Fruit fly (Drosophila melanogaster) whole organism, embryonic: ENCODE data around the gene Rab3-GEF.
A peak's percentile ranks its signal among the peaks of the same experiment; 100 is the strongest.

Source experiments
- Blimp-1 ChIP-seq: fragments of 200-800 bp; sonication (Bioruptor generic); optimal IDR thresholded peaks from 3 replicates; lab custom pipeline; 2018; ENCODE audit warnings: missing biosample characterization, missing genetic modification characterization, mild to moderate bottlenecking, moderate library complexity, missing genetic modification reagents
- CG10321 ChIP-seq: fragments of 200-800 bp; sonication (Bioruptor generic); IDR thresholded peaks from 2 replicates; pipeline ENCODE4 v1.3.6; 2022; ENCODE audit warnings: missing biosample characterization, missing genetic modification characterization
- CG11723 ChIP-seq: fragments of 200-800 bp; sonication (Bioruptor generic); optimal IDR thresholded peaks from 2 replicates; lab custom pipeline; 2017; ENCODE audit warnings: missing biosample characterization, mild to moderate bottlenecking, missing genetic modification characterization
- CG18011 ChIP-seq: fragments of 200-800 bp; sonication (Bioruptor generic); optimal IDR thresholded peaks from 2 replicates; lab custom pipeline; 2017; ENCODE audit warnings: missing biosample characterization, missing genetic modification characterization, mild to moderate bottlenecking, moderate library complexity, missing genotype
- CG1832 ChIP-seq: fragments of 200-800 bp; sonication (Bioruptor generic); optimal IDR thresholded peaks from 2 replicates; lab custom pipeline; 2017; ENCODE audit warnings: missing biosample characterization, mild to moderate bottlenecking, missing genetic modification characterization, inconsistent platforms
- CG2129 ChIP-seq: fragments of 200-800 bp; sonication (Bioruptor generic); IDR thresholded peaks from 2 replicates; pipeline ENCODE4 v1.3.6; 2022; ENCODE audit warnings: missing biosample characterization, missing genetic modification characterization; ENCODE audit not compliant: partially characterized antibody
- CG31365 ChIP-seq: fragments of 200-800 bp; sonication (Bioruptor generic); optimal IDR thresholded peaks from 2 replicates; lab custom pipeline; 2018; ENCODE audit warnings: missing biosample characterization, mild to moderate bottlenecking, missing genetic modification characterization
- CG3163 ChIP-seq: fragments of 200-800 bp; sonication (Bioruptor generic); optimal IDR thresholded peaks from 3 replicates; lab custom pipeline; 2016; ENCODE audit warnings: missing biosample characterization, missing genetic modification characterization
- CG32767 ChIP-seq: fragments of 200-800 bp; sonication (Bioruptor generic); IDR thresholded peaks from 2 replicates; pipeline ENCODE4 v1.3.6; 2022; ENCODE audit warnings: missing biosample characterization, missing genetic modification characterization
- CG3838 ChIP-seq: fragments of 200-800 bp; sonication (Bioruptor generic); optimal IDR thresholded peaks from 3 replicates; lab custom pipeline; 2016; ENCODE audit warnings: missing biosample characterization, missing genetic modification characterization
- CG3847 ChIP-seq: fragments of 200-800 bp; sonication (Bioruptor generic); IDR thresholded peaks from 2 replicates; pipeline ENCODE4 v1.3.6; 2022; ENCODE audit warnings: missing biosample characterization, missing genetic modification characterization
- CG4820 ChIP-seq: fragments of 200-800 bp; sonication (Bioruptor generic); optimal IDR thresholded peaks from 3 replicates; lab custom pipeline; 2016; ENCODE audit warnings: missing biosample characterization, missing genetic modification characterization
- CG4854 ChIP-seq: fragments of 200-800 bp; sonication (Bioruptor generic); optimal IDR thresholded peaks from 2 replicates; lab custom pipeline; 2016; ENCODE audit warnings: missing biosample characterization, missing genetic modification characterization, inconsistent platforms
- CG8290 ChIP-seq, 3 experiments: fragments of 200-800 bp; sonication (Bioruptor generic); optimal IDR thresholded peaks; 2 replicates each; lab custom pipeline; 2016 to 2019; ENCODE audit warnings: missing biosample characterization in 3 of 3, missing genetic modification characterization in 3 of 3, mild to moderate bottlenecking in 2 of 3, moderate library complexity in 1 of 3
- Eip74EF ChIP-seq, 2 experiments: fragments of 200-800 bp in 1 of 2; fragments of >200 bp in 1 of 2; sonication (Bioruptor generic) in 1 of 2; optimal IDR thresholded peaks; 2 replicates each; lab custom pipeline; 2017 to 2019; ENCODE audit warnings: missing biosample characterization in 2 of 2, missing genetic modification characterization in 2 of 2, mild to moderate bottlenecking in 1 of 2, moderate library complexity in 1 of 2
- Gsc ChIP-seq: fragments of 200-800 bp; sonication (Bioruptor generic); IDR thresholded peaks from 2 replicates; pipeline ENCODE4 v1.3.6; 2022; ENCODE audit warnings: missing biosample characterization, missing genetic modification characterization
- HmgD ChIP-seq: fragments of 200-800 bp; sonication (Bioruptor generic); optimal IDR thresholded peaks from 3 replicates; lab custom pipeline; 2016; ENCODE audit warnings: missing biosample characterization, missing genetic modification characterization
- HmgZ ChIP-seq: fragments of 200-800 bp; sonication (Bioruptor generic); optimal IDR thresholded peaks from 2 replicates; lab custom pipeline; 2018; ENCODE audit warnings: missing biosample characterization, mild to moderate bottlenecking, missing genetic modification characterization
- Hr78 ChIP-seq, 2 experiments: fragments of 200-800 bp in 1 of 2; fragments of >200 bp in 1 of 2; sonication (Bioruptor generic) in 1 of 2; optimal IDR thresholded peaks; 2 replicates each; lab custom pipeline; 2017 to 2019; ENCODE audit warnings: missing biosample characterization in 2 of 2, missing genetic modification characterization in 2 of 2, mild to moderate bottlenecking in 1 of 2, moderate library complexity in 1 of 2
- Max ChIP-seq: fragments of 200-800 bp; sonication (Bioruptor generic); optimal IDR thresholded peaks from 2 replicates; lab custom pipeline; 2016; ENCODE audit warnings: missing biosample characterization, mild to moderate bottlenecking, missing genetic modification characterization
- Trl ChIP-seq, 3 experiments: fragments of >200 bp in 2 of 3; fragments of 200-800 bp in 1 of 3; sonication (Bioruptor generic) in 1 of 3; optimal IDR thresholded peaks; 2 replicates in 1 of 3; 3 replicates in 2 of 3; lab custom pipeline; 2016 to 2017; ENCODE audit warnings: missing biosample characterization in 1 of 3, missing genetic modification characterization in 1 of 3
- Xbp1 ChIP-seq: fragments of 200-800 bp; sonication (Bioruptor generic); optimal IDR thresholded peaks from 3 replicates; lab custom pipeline; 2016; ENCODE audit warnings: missing biosample characterization, mild to moderate bottlenecking, missing genetic modification characterization
- al ChIP-seq: fragments of 200-800 bp; sonication (Bioruptor generic); IDR thresholded peaks from 2 replicates; pipeline ENCODE4 v1.3.6; 2022; ENCODE audit warnings: missing biosample characterization, missing genetic modification characterization
- ash1 ChIP-seq: fragments of 200-800 bp; sonication (Bioruptor generic); optimal IDR thresholded peaks from 2 replicates; lab custom pipeline; 2018; ENCODE audit warnings: missing biosample characterization, mild to moderate bottlenecking, missing genetic modification characterization
- cg ChIP-seq: fragments of 200-800 bp; sonication (Bioruptor generic); optimal IDR thresholded peaks from 3 replicates; lab custom pipeline; 2019; ENCODE audit warnings: missing biosample characterization, mild to moderate bottlenecking, missing genetic modification characterization, moderate library complexity
- crol ChIP-seq: fragments of 200-800 bp; sonication (Bioruptor generic); IDR thresholded peaks from 2 replicates; pipeline ENCODE4 v1.3.6; 2022; ENCODE audit warnings: missing biosample characterization, missing genetic modification characterization
- ems ChIP-seq: fragments of 200-800 bp; sonication (Bioruptor generic); optimal IDR thresholded peaks from 3 replicates; lab custom pipeline; 2016; ENCODE audit warnings: missing biosample characterization, missing genetic modification characterization
- nerfin-2 ChIP-seq: fragments of 200-800 bp; sonication (Bioruptor generic); IDR thresholded peaks from 2 replicates; pipeline ENCODE4 v1.3.6; 2022; ENCODE audit warnings: missing biosample characterization, missing genetic modification characterization; ENCODE audit not compliant: partially characterized antibody
- oc ChIP-seq: fragments of 200-800 bp; sonication (Bioruptor generic); optimal IDR thresholded peaks from 2 replicates; lab custom pipeline; 2018; ENCODE audit warnings: missing biosample characterization, mild to moderate bottlenecking, missing genetic modification characterization, moderate library complexity
- otp ChIP-seq: fragments of 200-800 bp; sonication (Bioruptor generic); IDR thresholded peaks from 3 replicates; pipeline ENCODE4, ENCODE4 v1.3.6; 2022; ENCODE audit warnings: missing biosample characterization, missing genetic modification characterization
- p53 ChIP-seq: fragments of 200-800 bp; sonication (Bioruptor generic); optimal IDR thresholded peaks from 2 replicates; lab custom pipeline; 2016; ENCODE audit warnings: missing biosample characterization, missing genetic modification characterization
- pros ChIP-seq: fragments of 200-800 bp; sonication (Bioruptor generic); optimal IDR thresholded peaks from 3 replicates; lab custom pipeline; 2019; ENCODE audit warnings: missing biosample characterization, mild to moderate bottlenecking, missing genetic modification characterization, moderate library complexity
- scrt ChIP-seq: fragments of 200-800 bp; sonication (Bioruptor generic); optimal IDR thresholded peaks from 2 replicates; lab custom pipeline; 2018; ENCODE audit warnings: missing biosample characterization, mild to moderate bottlenecking, missing genetic modification characterization, moderate library complexity
- trem ChIP-seq: fragments of 200-800 bp; optimal IDR thresholded peaks from 3 replicates; lab custom pipeline; 2019; ENCODE audit warnings: missing biosample characterization, mild to moderate bottlenecking, missing genetic modification characterization, moderate library complexity
- trh ChIP-seq: fragments of 200-800 bp; sonication (Bioruptor generic); optimal IDR thresholded peaks from 2 replicates; lab custom pipeline; 2016; ENCODE audit warnings: missing biosample characterization, missing genetic modification characterization
- wek ChIP-seq: fragments of 200-800 bp; sonication (Bioruptor generic); optimal IDR thresholded peaks from 3 replicates; lab custom pipeline; 2018; ENCODE audit warnings: missing biosample characterization, mild to moderate bottlenecking, missing genetic modification characterization, moderate library complexity

Gene Rab3-GEF

DNA sequence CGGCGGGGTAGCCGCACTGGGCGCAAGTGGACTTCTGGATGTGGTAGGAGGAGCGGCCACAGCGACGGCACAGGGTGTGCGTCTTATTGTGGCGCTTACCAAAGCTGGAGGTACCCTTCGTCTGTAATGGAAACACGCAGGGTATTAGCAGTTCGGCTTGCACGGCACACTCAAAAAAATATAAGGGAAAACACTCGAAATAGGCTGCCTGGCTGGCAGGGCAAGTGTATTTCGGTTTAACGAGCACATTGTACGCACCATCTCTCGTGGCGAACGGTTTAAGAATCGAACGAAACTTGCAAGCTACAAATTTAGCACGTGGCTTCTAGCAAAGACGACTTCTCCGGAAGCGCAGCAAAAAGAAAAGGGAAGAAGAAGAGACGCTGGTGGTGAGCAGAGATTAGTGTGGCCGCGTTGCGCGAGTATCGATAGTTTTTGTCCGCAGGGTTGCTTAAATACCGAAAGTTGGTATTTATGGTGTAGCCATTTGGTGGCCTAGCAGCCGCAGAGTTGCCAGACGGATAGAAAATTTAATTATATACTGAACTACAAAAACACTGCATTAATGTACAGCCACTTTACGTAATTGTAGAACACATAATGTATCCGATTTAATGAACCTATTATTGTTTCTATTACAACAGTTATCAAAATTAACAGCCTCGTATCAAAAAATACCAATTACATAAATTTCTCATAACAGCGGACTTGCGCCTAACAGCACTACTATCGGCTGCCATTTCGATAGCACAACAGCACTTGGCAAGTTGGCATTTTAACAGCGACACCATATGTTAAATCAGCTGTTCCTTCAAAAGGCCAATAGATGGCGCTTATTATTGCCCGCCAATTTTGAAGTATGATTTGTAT is 49.7 kb downstream of the Rab3-GEF start, which contains the start of gene RpL37-1 (continued):
- peak; percentile 56 for TF ChIP-seq p53 (GFP tag; lab: Kevin White, UChicago)
- peak; percentile 80 for TF ChIP-seq Max (GFP tag; lab: Kevin White, UChicago)
- TF ChIP-seq trem (tag; lab: Kevin White, UChicago) = peak; percentile 68
- peak; percentile 60 for TF ChIP-seq al (GFP tag; lab: Robert Waterston, UW)
- peak; percentile 68; the same call in 2 of the 3 replicates for TF ChIP-seq otp (GFP tag; lab: Robert Waterston, UW)
- peak in 1 of 2 experiments; percentile 29 for TF ChIP-seq Eip74EF (GFP tag; optimal IDR thresholded peaks at IDR 0.05; lab: Kevin White, UChicago)
- TF ChIP-seq CG31365 (tag; lab: Kevin White, UChicago) = peak; percentile 42
- no peak for TF ChIP-seq CG4820 (GFP tag; lab: Kevin White, UChicago)
- TF ChIP-seq ash1 (GFP tag; lab: Kevin White, UChicago) = peak; percentile 42
- peak; percentile 60 for TF ChIP-seq CG2129
- TF ChIP-seq CG8290 (GFP tag; optimal IDR thresholded peaks at IDR 0.05; lab: Kevin White, UChicago) = peak; percentile 32
- peak; percentile 48 to 66 for TF ChIP-seq CG8290 (tag; optimal IDR thresholded peaks at IDR 0.05; lab: Kevin White, UChicago)
- peak; percentile 68 for TF ChIP-seq HmgD (GFP tag; lab: Kevin White, UChicago)
- TF ChIP-seq scrt (GFP tag; lab: Kevin White, UChicago) = peak; percentile 70
- peak; percentile 18 for TF ChIP-seq HmgZ (tag; lab: Kevin White, UChicago)
- peak; percentile 39; the same call in 1 of the 2 replicates for TF ChIP-seq nerfin-2 (GFP tag; lab: Robert Waterston, UW)

- TF ChIP-seq wek = no peak
- TF ChIP-seq crol = 0 out of 2 replicates have a peak, but pooled peaks have one; percentile 17
- peak; percentile 37 for TF ChIP-seq oc (tag; lab: Kevin White, UChicago)
- TF ChIP-seq CG18011 (GFP tag; lab: Kevin White, UChicago) = no peak
- TF ChIP-seq Xbp1 = no peak
- TF ChIP-seq CG8290 (GFP tag; optimal IDR thresholded peaks at IDR 0.05; lab: Kevin White, UChicago) = peak; percentile 66
- TF ChIP-seq CG8290 (tag; optimal IDR thresholded peaks at IDR 0.05; lab: Kevin White, UChicago) = peak in 1 of 2 experiments; percentile 39
- peak; percentile 44 to 45 for TF ChIP-seq Trl (optimal IDR thresholded peaks at IDR 0.05; lab: Kevin White, UChicago)
- TF ChIP-seq Trl (GFP tag; optimal IDR thresholded peaks at IDR 0.05; lab: Kevin White, UChicago) = no peak
- TF ChIP-seq CG1832 (GFP tag; lab: Kevin White, UChicago) = peak; percentile 68
- TF ChIP-seq CG3847 (GFP tag; lab: Robert Waterston, UW) = no peak
- TF ChIP-seq CG10321 (GFP tag; lab: Robert Waterston, UW) = peak; percentile 39; the same call in 1 of the 2 replicates
- no peak for TF ChIP-seq trh (GFP tag; lab: Kevin White, UChicago)
- no peak for TF ChIP-seq CG3838 (GFP tag; lab: Kevin White, UChicago)
- no peak for TF ChIP-seq ems (GFP tag; lab: Kevin White, UChicago)
- peak; percentile 46 for TF ChIP-seq CG3163
- TF ChIP-seq CG11723 (GFP tag; lab: Kevin White, UChicago) = no peak
- peak; percentile 58 for TF ChIP-seq cg (GFP tag; lab: Kevin White, UChicago)
- peak in 1 of 2 experiments; percentile 17 for TF ChIP-seq Hr78 (GFP tag; optimal IDR thresholded peaks at IDR 0.05; lab: Kevin White, UChicago)
- TF ChIP-seq, all 482 proteins: peak for 9
Measured at dm6 chrX:15143267-15143830, 53.9 kb downstream of the Rab3-GEF start.

- TF ChIP-seq Gsc (GFP tag; lab: Robert Waterston, UW) = no peak
- peak; percentile 88 for TF ChIP-seq Blimp-1 (GFP tag; lab: Kevin White, UChicago)
- TF ChIP-seq CG32767 (GFP tag; lab: Robert Waterston, UW) = no peak
- TF ChIP-seq CG4854 (GFP tag; lab: Kevin White, UChicago) = no peak
- TF ChIP-seq pros (GFP tag; lab: Kevin White, UChicago) = peak; percentile 98
Measured at dm6 chrX:15147069-15147468, 57.6 kb downstream of the Rab3-GEF start.
